Worm (Caenorhabditis elegans): ENCODE data around the gene srh-99.
"Not testable (repeated sequence)": the region's sequence is repeated elsewhere in the genome, so short reads cannot be mapped to it uniquely, and the experiment has no call there.

Gene srh-99

DNA sequence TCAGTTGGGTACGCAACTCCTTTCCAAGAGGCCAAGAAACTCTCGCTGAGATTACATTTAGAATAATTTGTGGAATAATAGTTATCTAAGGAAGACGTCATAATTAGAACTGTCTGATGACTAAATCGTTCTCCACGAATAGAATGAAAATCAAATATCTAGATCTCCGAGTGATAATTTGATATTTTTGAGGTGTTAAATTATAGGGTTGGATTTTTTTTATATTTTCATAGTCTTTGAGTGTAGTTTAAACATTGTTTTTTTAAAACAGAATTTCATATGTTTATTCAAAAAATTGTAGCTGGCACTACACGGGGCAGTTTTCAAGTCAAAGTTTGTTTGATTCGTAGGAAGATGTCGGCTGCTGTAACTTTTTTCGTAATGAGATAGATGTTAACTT lies at the start of gene srh-99:
Gene srh-99, minus strand, starts transcription at position 101 of the 400 bp plus-strand sequence.
- TF ChIP-seq lin-38 (GFP tag; IDR thresholded peaks at IDR 0.05), result no peak
- no peak for TF ChIP-seq dpl-1 (GFP tag; optimal IDR thresholded peaks at IDR 0.05)
- TF ChIP-seq T20F7.1 (GFP tag; optimal IDR thresholded peaks at IDR 0.05), result no peak
- TF ChIP-seq pha-4 (GFP tag; IDR thresholded peaks at IDR 0.05), result no peak
- no peak for TF ChIP-seq pha-4 (tag; optimal IDR thresholded peaks at IDR 0.05)

ce11 chrII:3764486-3764885 lies 48.1 kb upstream of the srh-99 start, which contains the start of gene srx-112:
srx-112 (minus strand) TSS chrII:3764586.
- TF ChIP-seq snpc-1.2 (GFP tag; IDR thresholded peaks at IDR 0.05), result no peak
- no peak for TF ChIP-seq nhr-111 (GFP tag; optimal IDR thresholded peaks at IDR 0.05)
- TF ChIP-seq dmd-9 (GFP tag; IDR thresholded peaks at IDR 0.05), result no peak
- no peak for TF ChIP-seq ceh-28 (tag; optimal IDR thresholded peaks at IDR 0.05)
- TF ChIP-seq aly-2 (tag; optimal IDR thresholded peaks at IDR 0.05), result no peak
- no peak for TF ChIP-seq daf-12 (tag; optimal IDR thresholded peaks at IDR 0.05)

DNA sequence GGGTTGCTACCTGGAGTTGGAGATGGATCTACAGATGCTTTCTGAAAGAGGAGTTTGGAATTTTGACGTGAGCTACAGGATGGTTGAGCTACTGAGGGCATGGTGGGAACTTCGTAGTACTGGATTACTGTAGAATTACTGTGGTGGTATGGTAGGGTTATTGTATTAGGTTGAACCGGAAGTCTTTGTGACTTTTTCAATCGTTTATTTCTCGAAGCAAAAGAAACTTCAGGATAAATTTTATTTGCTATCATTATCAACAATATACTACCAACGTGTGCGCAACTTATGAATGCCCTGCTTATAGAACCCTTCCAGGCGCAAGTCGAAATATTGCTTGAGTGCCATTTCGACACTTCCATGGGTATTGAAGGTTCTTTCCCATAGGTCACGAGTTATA lies 45.2 kb upstream of the srh-99 start, which contains the start of gene T24E12.6:
Gene T24E12.6, minus strand, starts transcription at position 101 of the 400 bp plus-strand sequence.
- TF ChIP-seq unc-62 (GFP tag; optimal IDR thresholded peaks at IDR 0.05 in 1 of 2), result peak in 1 of 2 experiments; percentile 3
- not testable (repeated sequence) for TF ChIP-seq unc-62 (tag; optimal IDR thresholded peaks at IDR 0.05)

- TF ChIP-seq dmd-8 (GFP tag; IDR thresholded peaks at IDR 0.05), result no peak
- no peak for TF ChIP-seq mdt-29 (GFP tag; IDR thresholded peaks at IDR 0.05)
- TF ChIP-seq unc-62 (GFP tag; optimal IDR thresholded peaks at IDR 0.05 in 1 of 2), result no peak
- no peak for TF ChIP-seq unc-62 (tag; optimal IDR thresholded peaks at IDR 0.05)
- no peak for TF ChIP-seq mxl-3 (GFP tag; optimal IDR thresholded peaks at IDR 0.05)
- no peak for TF ChIP-seq sdz-12 (GFP tag; optimal IDR thresholded peaks at IDR 0.05)
- no peak for TF ChIP-seq daf-12 (tag; optimal IDR thresholded peaks at IDR 0.05)
- no peak for TF ChIP-seq daf-19 (GFP tag; conservative IDR thresholded peaks at IDR 0.05)
Measured at ce11 chrII:3759010-3759409, 42.7 kb upstream of the srh-99 start, which contains the start of gene T24E12.12. T24E12.12 (plus strand) TSS chrII:3759290.

DNA sequence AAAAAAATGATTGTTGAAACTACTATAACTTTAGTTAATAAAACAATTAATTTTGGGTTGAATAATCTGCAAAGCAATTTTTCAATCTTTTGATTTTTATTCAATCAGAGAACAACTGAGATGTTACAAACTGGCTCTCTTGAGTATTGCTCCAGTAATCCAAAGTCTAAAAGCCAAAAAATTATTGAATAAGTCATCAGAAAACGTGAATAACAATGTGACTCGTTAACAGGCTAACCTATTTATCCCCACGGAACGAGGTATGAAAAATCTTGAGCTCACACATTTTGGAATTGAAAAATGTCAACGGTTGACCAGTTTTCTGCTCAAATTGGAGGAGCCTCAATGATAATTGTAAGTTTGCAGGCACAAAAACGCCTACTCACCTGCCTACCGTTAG lies 41.1 kb upstream of the srh-99 start, which contains the start of gene srx-111:
Gene srx-111, plus strand, starts transcription at position 301 of the 400 bp plus-strand sequence.
- no peak for TF ChIP-seq dmd-8 (GFP tag; IDR thresholded peaks at IDR 0.05)
- no peak for TF ChIP-seq ztf-11 (tag; optimal IDR thresholded peaks at IDR 0.05)
- no peak for TF ChIP-seq Y105C5A.15 (GFP tag; IDR thresholded peaks at IDR 0.05)
- TF ChIP-seq Y75B8A.6 (GFP tag; IDR thresholded peaks at IDR 0.05), result no peak
- no peak for TF ChIP-seq Y48G9A.11 (GFP tag; IDR thresholded peaks at IDR 0.05)
- no peak for TF ChIP-seq madf-5 (GFP tag; IDR thresholded peaks at IDR 0.05)
- TF ChIP-seq daf-8 (GFP tag; IDR thresholded peaks at IDR 0.05), result no peak
- no peak for TF ChIP-seq skn-1 (tag; optimal IDR thresholded peaks at IDR 0.05)
- TF ChIP-seq arid-1 (GFP tag; conservative IDR thresholded peaks at IDR 0.05), result no peak
- no peak for TF ChIP-seq daf-19 (GFP tag; conservative IDR thresholded peaks at IDR 0.05)
- TF ChIP-seq madf-9 (GFP tag; conservative IDR thresholded peaks at IDR 0.05), result no peak
- TF ChIP-seq ZK546.5 (tag; optimal IDR thresholded peaks at IDR 0.05), result no peak
- no peak for TF ChIP-seq nhr-41 (GFP tag; IDR thresholded peaks at IDR 0.05)
- TF ChIP-seq mdl-1 (tag; optimal IDR thresholded peaks at IDR 0.05), result no peak
- no peak for TF ChIP-seq T20F7.1 (GFP tag; optimal IDR thresholded peaks at IDR 0.05)

DNA sequence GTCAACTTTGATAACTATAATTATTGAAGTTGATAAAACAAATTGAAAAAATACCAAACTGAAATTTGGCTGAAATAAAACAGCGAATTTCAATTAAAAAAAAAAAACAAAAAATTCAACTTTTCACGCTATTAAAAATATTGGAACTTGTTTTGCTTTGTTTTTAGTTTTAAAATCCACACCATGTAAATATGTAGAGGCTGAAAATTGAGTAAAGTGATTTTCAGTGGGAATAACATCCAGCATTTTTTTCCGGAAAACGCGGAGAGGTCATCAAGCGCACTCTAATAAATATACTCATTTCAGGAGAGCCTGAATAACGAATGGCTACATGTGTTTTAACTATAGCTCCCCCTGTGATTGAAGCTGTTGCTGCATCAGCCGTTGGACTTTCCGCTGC lies 37.2 kb upstream of the srh-99 start, which contains the start of gene rcd-1:
Gene rcd-1, plus strand, starts transcription at position 301 of the 400 bp plus-strand sequence.
- no peak for TF ChIP-seq mdt-29 (GFP tag; IDR thresholded peaks at IDR 0.05)
- no peak for TF ChIP-seq duxl-1 (tag; optimal IDR thresholded peaks at IDR 0.05; ENCODE audit: poor library complexity)
- no peak for TF ChIP-seq nhr-48 (tag; optimal IDR thresholded peaks at IDR 0.05)
- no peak for TF ChIP-seq F26F4.8 (GFP tag; conservative IDR thresholded peaks at IDR 0.05)
- TF ChIP-seq lin-29 (GFP tag; IDR thresholded peaks at IDR 0.05), result no peak
- TF ChIP-seq ctbp-1 (GFP tag; IDR thresholded peaks at IDR 0.05), result no peak
- no peak for TF ChIP-seq F10B5.3 (tag; optimal IDR thresholded peaks at IDR 0.05)
- no peak for TF ChIP-seq ces-1 (GFP tag; optimal IDR thresholded peaks at IDR 0.05)
- no peak for TF ChIP-seq F49E8.2 (tag; optimal IDR thresholded peaks at IDR 0.05; ENCODE audit: borderline replicate concordance)
- TF ChIP-seq Y105C5A.15 (GFP tag; IDR thresholded peaks at IDR 0.05), result no peak
